Fruit fly (Drosophila melanogaster): ENCODE results near the gene dpr5.

The dpr5 gene

dm6 chr3R:11469745-11470144 lies 30.0 kb upstream of the dpr5 start (continued):
- no peak for TF ChIP-seq spab (GFP tag; optimal IDR thresholded peaks at IDR 0.05)
- no peak for TF ChIP-seq CG6276 (GFP tag; optimal IDR thresholded peaks at IDR 0.05)
- no peak for TF ChIP-seq cyc (GFP tag; optimal IDR thresholded peaks at IDR 0.05)
- no peak for TF ChIP-seq Eip75B (GFP tag; optimal IDR thresholded peaks at IDR 0.05)
- no peak for TF ChIP-seq CG8119 (GFP tag; IDR thresholded peaks at IDR 0.05)
- no peak for TF ChIP-seq CG8632 (GFP tag; optimal IDR thresholded peaks at IDR 0.05)

dm6 chr3R:11483328-11483868 lies 16.4 kb upstream of the dpr5 start:
- TF ChIP-seq CG34406 (GFP tag; optimal IDR thresholded peaks at IDR 0.05) (no peak), Hr38 (GFP tag; optimal IDR thresholded peaks at IDR 0.05) (no peak), Sox15 (GFP tag; optimal IDR thresholded peaks at IDR 0.05) (no peak), net (GFP tag; optimal IDR thresholded peaks at IDR 0.05) (no peak), achi (GFP tag; optimal IDR thresholded peaks at IDR 0.05) (no peak), CG6276 (GFP tag; optimal IDR thresholded peaks at IDR 0.05) (no peak), CG6792 (GFP tag; optimal IDR thresholded peaks at IDR 0.05) (no peak), CG15336 (GFP tag; IDR thresholded peaks at IDR 0.05) (no peak), fd85E (GFP tag; optimal IDR thresholded peaks at IDR 0.05) (no peak), CG7368 (GFP tag; optimal IDR thresholded peaks at IDR 0.05) (no peak), CG3032 (tag; optimal IDR thresholded peaks at IDR 0.05) (no peak), Sox102F (GFP tag; optimal IDR thresholded peaks at IDR 0.05) (no peak), CG8119 (GFP tag; IDR thresholded peaks at IDR 0.05) (no peak)

- no peak for TF ChIP-seq acj6 (GFP tag; optimal IDR thresholded peaks at IDR 0.05)
- TF ChIP-seq spab (GFP tag; optimal IDR thresholded peaks at IDR 0.05) = no peak
- no peak for TF ChIP-seq Blimp-1 (GFP tag; optimal IDR thresholded peaks at IDR 0.05)
- no peak for TF ChIP-seq Eip75B (GFP tag; optimal IDR thresholded peaks at IDR 0.05)
- no peak for TF ChIP-seq CG10669 (GFP tag; optimal IDR thresholded peaks at IDR 0.05)
- TF ChIP-seq CG6276 (GFP tag; optimal IDR thresholded peaks at IDR 0.05) = no peak
- no peak for TF ChIP-seq CG6792 (GFP tag; optimal IDR thresholded peaks at IDR 0.05)
- no peak for TF ChIP-seq Ets21C (GFP tag; optimal IDR thresholded peaks at IDR 0.05)
- TF ChIP-seq CG32006 (GFP tag; optimal IDR thresholded peaks at IDR 0.05) = no peak
- no peak for TF ChIP-seq CG6808 (GFP tag; optimal IDR thresholded peaks at IDR 0.05)
Measured at dm6 chr3R:11490269-11490668, 9.5 kb upstream of the dpr5 start.

dm6 chr3R:11531893-11532292 lies 32.1 kb downstream of the dpr5 start:
- TF ChIP-seq net (GFP tag; optimal IDR thresholded peaks at IDR 0.05) = no peak
- no peak for TF ChIP-seq Eip78C (GFP tag)
- TF ChIP-seq CG11294 (GFP tag; IDR thresholded peaks at IDR 0.05) = no peak
- TF ChIP-seq fd59A (GFP tag; optimal IDR thresholded peaks at IDR 0.05) = no peak
- TF ChIP-seq dac (GFP tag; optimal IDR thresholded peaks at IDR 0.05) = no peak
- TF ChIP-seq Ets21C (GFP tag; optimal IDR thresholded peaks at IDR 0.05) = no peak
- TF ChIP-seq lz (GFP tag; optimal IDR thresholded peaks at IDR 0.05) = no peak
- no peak for TF ChIP-seq CG34406 (GFP tag; optimal IDR thresholded peaks at IDR 0.05)
- TF ChIP-seq fd85E (GFP tag; optimal IDR thresholded peaks at IDR 0.05) = no peak
- TF ChIP-seq Eip93F (GFP tag; optimal IDR thresholded peaks at IDR 0.05) = no peak
- no peak for TF ChIP-seq fkh (GFP tag; optimal IDR thresholded peaks at IDR 0.05)
- TF ChIP-seq esn (GFP tag; optimal IDR thresholded peaks at IDR 0.05) = no peak
- no peak for TF ChIP-seq Sox102F (GFP tag; optimal IDR thresholded peaks at IDR 0.05)
- TF ChIP-seq Smox (GFP tag; optimal IDR thresholded peaks at IDR 0.05) = no peak
- TF ChIP-seq acj6 (GFP tag; optimal IDR thresholded peaks at IDR 0.05) = no peak
- TF ChIP-seq CG3032 (tag; optimal IDR thresholded peaks at IDR 0.05) = no peak
- TF ChIP-seq Ets96B (tag; optimal IDR thresholded peaks at IDR 0.05) = no peak
- TF ChIP-seq vri (GFP tag; optimal IDR thresholded peaks at IDR 0.05) = no peak
